Fruit fly (Drosophila melanogaster) S2 (cell line): ENCODE results near the gene Csk.

Experiments
- CG8478 ChIP-seq: fragments of >200 bp; optimal IDR thresholded peaks from 2 replicates; lab custom pipeline; 2018
- CTCF ChIP-seq, 2 experiments: fragments of >200 bp; optimal IDR thresholded peaks; 2 replicates each; lab custom pipeline; 2018

DNA sequence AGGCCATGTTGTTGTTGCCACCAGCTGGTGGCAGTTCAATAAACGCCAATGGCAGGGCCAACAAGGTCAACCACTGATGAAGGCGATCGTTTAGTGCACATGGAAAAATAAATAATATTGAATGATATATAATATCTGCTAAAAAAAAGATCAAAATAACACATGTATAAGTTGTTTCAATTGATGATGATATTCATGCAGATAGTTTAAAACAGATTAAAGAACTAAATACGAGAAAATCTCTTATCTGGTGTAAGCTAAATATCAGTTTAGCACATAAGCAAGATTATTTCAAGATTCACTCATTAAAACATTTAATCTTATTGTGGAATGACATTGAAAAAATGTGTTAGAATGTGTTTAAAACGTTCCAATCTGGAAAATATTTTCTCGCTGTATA, 12.9 kb upstream of the Csk start:
- TF ChIP-seq CG8478 (lab: Kevin White, UChicago): no peak
- no peak for TF ChIP-seq CTCF (optimal IDR thresholded peaks at IDR 0.05; lab: Kevin White, UChicago)
